Comparison of ENCODE assay signal across 1 worm cellular context in the genomic region with DNA sequence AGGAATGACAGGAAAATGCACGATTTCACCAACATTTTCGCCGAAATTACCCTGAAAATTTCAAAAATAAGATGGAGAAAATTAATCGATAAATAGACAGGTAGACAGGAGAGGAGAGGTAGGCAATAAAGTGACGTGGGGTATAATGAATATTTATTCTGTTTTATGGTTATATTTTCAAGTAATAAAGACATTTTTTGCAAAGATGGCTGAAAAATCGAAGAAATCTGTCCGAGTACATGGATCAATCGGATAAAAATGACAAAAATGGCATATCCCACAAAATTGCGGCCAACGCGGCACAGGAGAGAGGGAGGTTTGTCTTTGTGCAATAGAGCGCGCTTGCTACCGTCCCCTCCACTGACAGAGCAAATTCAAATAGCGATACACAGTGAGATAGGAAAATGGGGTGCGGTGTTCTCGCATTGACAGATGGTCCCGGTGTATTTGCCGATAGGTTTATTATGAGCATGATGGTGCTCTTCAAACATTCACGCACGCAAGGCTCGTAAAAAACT.
A peak's percentile ranks its signal among the peaks of the same experiment; 100 is the strongest.
TF ChIP-seq lines count a peak whose summit lies in the region.

A gene (minus strand): TSS at position 51 of the 518 bp plus-strand sequence.

TF ChIP-seq in whole organism, L1 larva, 84 proteins besides CTCF, POLR2A, EP300 and RAD21 (continued from another document):
- TF ChIP-seq ztf-4 (tag; optimal IDR thresholded peaks at IDR 0.05; lab: Kevin White, UChicago) (no peak), blmp-1 (tag; optimal IDR thresholded peaks at IDR 0.05; lab: Kevin White, UChicago) (peak; percentile 12), nhr-71 (tag; optimal IDR thresholded peaks at IDR 0.05; lab: Kevin White, UChicago) (peak; percentile 43), tlp-1 (tag; optimal IDR thresholded peaks at IDR 0.05; lab: Kevin White, UChicago) (no peak), dpl-1 (GFP tag; optimal IDR thresholded peaks at IDR 0.05; lab: Kevin White, UChicago) (peak in 2 of 3 experiments; percentile 14 to 16), lsy-2 (tag; optimal IDR thresholded peaks at IDR 0.05; lab: Kevin White, UChicago) (peak in 1 of 2 experiments; percentile 16), C16A3.4 (tag; optimal IDR thresholded peaks at IDR 0.05; lab: Kevin White, UChicago) (peak; percentile 18)
